Worm (Caenorhabditis elegans): ENCODE data around the gene pqn-42.

Gene pqn-42

ce11 chrII:2458881-2459280 lies at the start of gene pqn-42:
Gene pqn-42, minus strand, starts transcription at chrII:2458981.
- TF ChIP-seq T22C8.4 (GFP tag; IDR thresholded peaks at IDR 0.05) (no peak), ztf-29 (GFP tag; IDR thresholded peaks at IDR 0.05) (no peak), cog-1 (tag; optimal IDR thresholded peaks at IDR 0.05) (no peak), ref-1 (GFP tag; conservative IDR thresholded peaks at IDR 0.05) (no peak), ztf-23 (GFP tag; IDR thresholded peaks at IDR 0.05) (no peak)

ce11 chrII:2504431-2504928 lies 45.7 kb upstream of the pqn-42 start, which contains the start of gene gbas-1:
Gene gbas-1, plus strand, starts transcription at chrII:2504878.
- no peak for TF ChIP-seq med-1 (GFP tag; optimal IDR thresholded peaks at IDR 0.05; ENCODE audit: insufficient read depth)
- no peak for TF ChIP-seq tab-1 (GFP tag; IDR thresholded peaks at IDR 0.05)
- no peak for TF ChIP-seq cog-1 (tag; optimal IDR thresholded peaks at IDR 0.05)
- no peak for TF ChIP-seq ztf-29 (GFP tag; IDR thresholded peaks at IDR 0.05)
- no peak for TF ChIP-seq T22C8.4 (GFP tag; IDR thresholded peaks at IDR 0.05)
- TF ChIP-seq flt-1 (GFP tag; IDR thresholded peaks at IDR 0.05), result no peak
- TF ChIP-seq ref-1 (GFP tag; conservative IDR thresholded peaks at IDR 0.05), result no peak
- no peak for TF ChIP-seq klf-2 (GFP tag; conservative IDR thresholded peaks at IDR 0.05)
- no peak for TF ChIP-seq ztf-23 (GFP tag; IDR thresholded peaks at IDR 0.05)

ce11 chrII:2503703-2504430 lies 45.1 kb upstream of the pqn-42 start:
- TF ChIP-seq ztf-29 (GFP tag; IDR thresholded peaks at IDR 0.05) (no peak), tab-1 (GFP tag; IDR thresholded peaks at IDR 0.05) (no peak), T22C8.4 (GFP tag; IDR thresholded peaks at IDR 0.05) (no peak), ref-1 (GFP tag; conservative IDR thresholded peaks at IDR 0.05) (no peak), flt-1 (GFP tag; IDR thresholded peaks at IDR 0.05) (no peak), ztf-23 (GFP tag; IDR thresholded peaks at IDR 0.05) (no peak), klf-2 (GFP tag; conservative IDR thresholded peaks at IDR 0.05) (no peak), cog-1 (tag; optimal IDR thresholded peaks at IDR 0.05) (no peak), med-1 (GFP tag; optimal IDR thresholded peaks at IDR 0.05; ENCODE audit: insufficient read depth) (no peak)

- TF ChIP-seq med-1 (GFP tag; optimal IDR thresholded peaks at IDR 0.05; ENCODE audit: insufficient read depth) (no peak), ref-1 (GFP tag; conservative IDR thresholded peaks at IDR 0.05) (no peak), T22C8.4 (GFP tag; IDR thresholded peaks at IDR 0.05) (no peak), ztf-29 (GFP tag; IDR thresholded peaks at IDR 0.05) (no peak), ztf-23 (GFP tag; IDR thresholded peaks at IDR 0.05) (no peak), flt-1 (GFP tag; IDR thresholded peaks at IDR 0.05) (no peak), klf-2 (GFP tag; conservative IDR thresholded peaks at IDR 0.05) (no peak), cog-1 (tag; optimal IDR thresholded peaks at IDR 0.05) (no peak), tab-1 (GFP tag; IDR thresholded peaks at IDR 0.05) (no peak)
These were observed 29.6 kb upstream of the pqn-42 start, which contains the start of gene F53G2.1 for ce11 chrII:2488386-2488785. Gene F53G2.1, plus strand, starts transcription at chrII:2488686.

- TF ChIP-seq tab-1 (GFP tag; IDR thresholded peaks at IDR 0.05) (no peak), cog-1 (tag; optimal IDR thresholded peaks at IDR 0.05) (no peak), flt-1 (GFP tag; IDR thresholded peaks at IDR 0.05) (no peak), klf-2 (GFP tag; conservative IDR thresholded peaks at IDR 0.05) (no peak), ref-1 (GFP tag; conservative IDR thresholded peaks at IDR 0.05) (no peak), med-1 (GFP tag; optimal IDR thresholded peaks at IDR 0.05; ENCODE audit: insufficient read depth) (no peak), ztf-23 (GFP tag; IDR thresholded peaks at IDR 0.05) (no peak), T22C8.4 (GFP tag; IDR thresholded peaks at IDR 0.05) (no peak), ztf-29 (GFP tag; IDR thresholded peaks at IDR 0.05) (no peak)
These were observed 24.7 kb upstream of the pqn-42 start, which contains the start of gene F53G2.13 for ce11 chrII:2483507-2483906. Gene F53G2.13, plus strand, starts transcription at chrII:2483807.

- TF ChIP-seq klf-2 (GFP tag; conservative IDR thresholded peaks at IDR 0.05) (no peak), med-1 (GFP tag; optimal IDR thresholded peaks at IDR 0.05; ENCODE audit: insufficient read depth) (no peak), T22C8.4 (GFP tag; IDR thresholded peaks at IDR 0.05) (no peak), flt-1 (GFP tag; IDR thresholded peaks at IDR 0.05) (no peak)
These were observed 22.8 kb upstream of the pqn-42 start, which contains the start of gene F53G2.2 for ce11 chrII:2481621-2482020. Gene F53G2.2, plus strand, starts transcription at chrII:2481921.

DNA sequence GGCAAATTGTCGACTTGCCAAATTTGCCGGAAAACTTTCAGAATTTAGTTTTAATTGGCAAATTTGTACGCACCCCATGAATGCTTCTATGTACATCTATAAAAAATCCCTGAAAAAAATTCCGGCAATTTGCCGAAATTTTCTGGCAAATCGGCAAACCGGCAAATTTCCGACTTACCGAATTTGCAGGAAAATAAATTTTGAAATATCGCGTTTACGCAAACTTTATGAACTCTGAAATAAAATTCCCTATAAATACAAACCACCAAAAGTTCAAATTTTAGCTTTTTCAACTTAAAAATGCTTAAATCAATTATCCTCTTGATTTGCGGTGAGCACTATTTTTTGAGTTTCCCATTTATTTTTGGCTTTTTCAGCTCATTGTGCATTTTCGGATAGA lies 21.3 kb upstream of the pqn-42 start, which contains the start of gene F53G2.3:
Gene F53G2.3, plus strand, starts transcription at position 301 of the 400 bp plus-strand sequence.
- TF ChIP-seq tab-1 (GFP tag; IDR thresholded peaks at IDR 0.05) (no peak), ref-1 (GFP tag; conservative IDR thresholded peaks at IDR 0.05) (no peak), flt-1 (GFP tag; IDR thresholded peaks at IDR 0.05) (no peak), cog-1 (tag; optimal IDR thresholded peaks at IDR 0.05) (no peak), med-1 (GFP tag; optimal IDR thresholded peaks at IDR 0.05; ENCODE audit: insufficient read depth) (no peak), T22C8.4 (GFP tag; IDR thresholded peaks at IDR 0.05) (no peak), ztf-23 (GFP tag; IDR thresholded peaks at IDR 0.05) (no peak), klf-2 (GFP tag; conservative IDR thresholded peaks at IDR 0.05) (no peak), ztf-29 (GFP tag; IDR thresholded peaks at IDR 0.05) (no peak)

- no peak for TF ChIP-seq tab-1 (GFP tag; IDR thresholded peaks at IDR 0.05)
- no peak for TF ChIP-seq ref-1 (GFP tag; conservative IDR thresholded peaks at IDR 0.05)
- no peak for TF ChIP-seq ztf-29 (GFP tag; IDR thresholded peaks at IDR 0.05)
- no peak for TF ChIP-seq flt-1 (GFP tag; IDR thresholded peaks at IDR 0.05)
- TF ChIP-seq cog-1 (tag; optimal IDR thresholded peaks at IDR 0.05), result no peak
- no peak for TF ChIP-seq med-1 (GFP tag; optimal IDR thresholded peaks at IDR 0.05; ENCODE audit: insufficient read depth)
- TF ChIP-seq klf-2 (GFP tag; conservative IDR thresholded peaks at IDR 0.05), result no peak
- TF ChIP-seq ztf-23 (GFP tag; IDR thresholded peaks at IDR 0.05), result no peak
- TF ChIP-seq T22C8.4 (GFP tag; IDR thresholded peaks at IDR 0.05), result no peak
These were observed 20.3 kb upstream of the pqn-42 start, which contains the start of gene F53G2.12 for ce11 chrII:2479047-2479446. Gene F53G2.12, minus strand, starts transcription at chrII:2479090.

DNA sequence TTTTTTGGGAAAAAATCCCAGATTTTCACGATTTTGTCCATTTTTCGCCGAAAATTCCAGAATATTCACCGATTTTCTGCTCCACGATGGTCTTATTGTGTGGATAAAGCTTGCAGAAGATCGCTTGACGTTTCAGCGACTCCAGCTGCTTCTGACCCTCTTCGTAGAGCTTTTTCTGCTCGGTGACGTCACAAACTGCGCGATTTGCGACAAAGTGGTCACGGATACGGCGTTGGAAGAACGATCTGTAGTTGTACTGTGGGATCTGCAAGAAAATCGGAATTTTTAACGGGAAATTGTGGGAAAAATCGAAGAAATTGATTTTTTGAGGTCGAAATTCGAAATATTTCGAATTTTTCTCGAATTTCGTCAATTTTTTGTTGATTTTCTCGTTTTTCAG lies 19.8 kb upstream of the pqn-42 start, which contains the start of gene mnat-1:
Gene mnat-1, minus strand, starts transcription at position 101 of the 400 bp plus-strand sequence.
- TF ChIP-seq klf-2 (GFP tag; conservative IDR thresholded peaks at IDR 0.05) (no peak), cog-1 (tag; optimal IDR thresholded peaks at IDR 0.05) (no peak), ztf-29 (GFP tag; IDR thresholded peaks at IDR 0.05) (no peak), tab-1 (GFP tag; IDR thresholded peaks at IDR 0.05) (no peak), ref-1 (GFP tag; conservative IDR thresholded peaks at IDR 0.05) (no peak)

Measured in whole organism, midembryonic.